Fruit fly (Drosophila melanogaster) whole organism, embryonic: ENCODE measurements around the gene CG14174.

Experiments used
- Aef1 ChIP-seq: fragments of 200-800 bp; sonication (Bioruptor generic); IDR thresholded peaks from 3 replicates; pipeline ENCODE4 v1.3.6; 2022; ENCODE audit warnings: missing biosample characterization, missing genetic modification characterization
- Atf3 ChIP-seq: fragments of 200-800 bp; sonication (Bioruptor generic); optimal IDR thresholded peaks from 3 replicates; lab custom pipeline; 2016; ENCODE audit warnings: missing biosample characterization, missing genetic modification characterization
- Awh ChIP-seq: fragments of 200-800 bp; sonication (Bioruptor generic); IDR thresholded peaks from 2 replicates; pipeline ENCODE4, ENCODE4 v1.3.6; 2022; ENCODE audit warnings: missing biosample characterization, missing genetic modification characterization
- CG12071 ChIP-seq: fragments of 200-800 bp; sonication (Bioruptor generic); optimal IDR thresholded peaks from 3 replicates; lab custom pipeline; 2018; ENCODE audit warnings: missing biosample characterization, mild to moderate bottlenecking, missing genetic modification characterization
- CG12299 ChIP-seq: fragments of 200-800 bp; sonication (Bioruptor generic); optimal IDR thresholded peaks from 2 replicates; lab custom pipeline; 2018; ENCODE audit warnings: missing biosample characterization, mild to moderate bottlenecking, missing genetic modification characterization
- CG13287 ChIP-seq: fragments of 200-800 bp; sonication (Bioruptor generic); IDR thresholded peaks from 2 replicates; pipeline ENCODE4 v1.3.6; 2022; ENCODE audit warnings: missing biosample characterization, missing genetic modification characterization; ENCODE audit not compliant: partially characterized antibody
- CG14014 ChIP-seq: fragments of 200-800 bp; sonication (Bioruptor generic); IDR thresholded peaks from 2 replicates; pipeline ENCODE4 v1.3.6; 2022; ENCODE audit warnings: missing biosample characterization, missing genetic modification characterization
- CG14441 ChIP-seq: fragments of 200-800 bp; sonication (Bioruptor generic); IDR thresholded peaks from 2 replicates; pipeline ENCODE4 v1.3.6; 2022; ENCODE audit warnings: missing biosample characterization, missing genetic modification characterization
- CG16815 ChIP-seq: fragments of 200-800 bp; sonication (Bioruptor generic); optimal IDR thresholded peaks from 3 replicates; lab custom pipeline; 2017; ENCODE audit warnings: missing biosample characterization, mild to moderate bottlenecking, missing genetic modification characterization
- CG17912 ChIP-seq: fragments of 200-800 bp; sonication (Bioruptor generic); optimal IDR thresholded peaks from 2 replicates; lab custom pipeline; 2018; ENCODE audit warnings: missing biosample characterization, mild to moderate bottlenecking, missing genetic modification characterization
- CG18011 ChIP-seq: fragments of 200-800 bp; sonication (Bioruptor generic); optimal IDR thresholded peaks from 2 replicates; lab custom pipeline; 2017; ENCODE audit warnings: missing biosample characterization, missing genetic modification characterization, mild to moderate bottlenecking, moderate library complexity, missing genotype
- CG1832 ChIP-seq: fragments of 200-800 bp; sonication (Bioruptor generic); optimal IDR thresholded peaks from 2 replicates; lab custom pipeline; 2017; ENCODE audit warnings: missing biosample characterization, mild to moderate bottlenecking, missing genetic modification characterization, inconsistent platforms
- CG2129 ChIP-seq: fragments of 200-800 bp; sonication (Bioruptor generic); IDR thresholded peaks from 2 replicates; pipeline ENCODE4 v1.3.6; 2022; ENCODE audit warnings: missing biosample characterization, missing genetic modification characterization; ENCODE audit not compliant: partially characterized antibody
- CG3407 ChIP-seq: fragments of 200-800 bp; sonication (Bioruptor generic); optimal IDR thresholded peaks from 2 replicates; lab custom pipeline; 2018; ENCODE audit warnings: missing biosample characterization, mild to moderate bottlenecking, missing genetic modification characterization
- CG34224 ChIP-seq: fragments of 200-800 bp; sonication (Bioruptor generic); IDR thresholded peaks from 3 replicates; pipeline ENCODE4 v1.3.6; 2022; ENCODE audit warnings: missing biosample characterization, missing genetic modification characterization; ENCODE audit not compliant: partially characterized antibody
- CG34376 ChIP-seq: fragments of 200-800 bp; sonication (Bioruptor generic); optimal IDR thresholded peaks from 2 replicates; lab custom pipeline; 2018; ENCODE audit warnings: missing biosample characterization, mild to moderate bottlenecking, missing genetic modification characterization
- CG4820 ChIP-seq: fragments of 200-800 bp; sonication (Bioruptor generic); optimal IDR thresholded peaks from 3 replicates; lab custom pipeline; 2016; ENCODE audit warnings: missing biosample characterization, missing genetic modification characterization
- CG5953 ChIP-seq: fragments of 200-800 bp; sonication (Bioruptor generic); IDR thresholded peaks from 2 replicates; pipeline ENCODE4 v1.3.6; 2022; ENCODE audit warnings: missing biosample characterization, missing genetic modification characterization
- CG7786 ChIP-seq: fragments of 200-800 bp; sonication (Bioruptor generic); optimal IDR thresholded peaks from 2 replicates; lab custom pipeline; 2016; ENCODE audit warnings: missing biosample characterization, missing genetic modification characterization
- CG9797 ChIP-seq: fragments of 200-800 bp; sonication (Bioruptor generic); optimal IDR thresholded peaks from 3 replicates; lab custom pipeline; 2018; ENCODE audit warnings: missing biosample characterization, mild to moderate bottlenecking, missing genetic modification characterization
- Hmx ChIP-seq: fragments of 200-800 bp; sonication (Bioruptor generic); optimal IDR thresholded peaks from 2 replicates; lab custom pipeline; 2016; ENCODE audit warnings: missing biosample characterization, missing genetic modification characterization
- Poxn ChIP-seq: fragments of 200-800 bp; sonication (Bioruptor generic); IDR thresholded peaks from 2 replicates; pipeline ENCODE4 v1.3.6; 2022; ENCODE audit warnings: missing biosample characterization, missing genetic modification characterization
- Trl ChIP-seq, 3 experiments: fragments of >200 bp in 2 of 3; fragments of 200-800 bp in 1 of 3; sonication (Bioruptor generic) in 1 of 3; optimal IDR thresholded peaks; 2 replicates in 1 of 3; 3 replicates in 2 of 3; lab custom pipeline; 2016 to 2017; ENCODE audit warnings: missing biosample characterization in 1 of 3, missing genetic modification characterization in 1 of 3
- Xrp1 ChIP-seq: fragments of 200-800 bp; sonication (Bioruptor generic); IDR thresholded peaks from 2 replicates; pipeline ENCODE4 v1.3.6; 2022; ENCODE audit warnings: missing biosample characterization, missing genetic modification characterization
- abd-A ChIP-seq: fragments of 200-800 bp; sonication (Bioruptor generic); optimal IDR thresholded peaks from 3 replicates; lab custom pipeline; 2019; ENCODE audit warnings: missing biosample characterization, mild to moderate bottlenecking, missing genetic modification characterization, moderate library complexity
- ac ChIP-seq: fragments of 200-800 bp; sonication (Bioruptor generic); optimal IDR thresholded peaks from 3 replicates; lab custom pipeline; 2017; ENCODE audit warnings: missing biosample characterization, mild to moderate bottlenecking, missing genetic modification characterization
- bigmax ChIP-seq: fragments of 200-800 bp; sonication (Bioruptor generic); optimal IDR thresholded peaks from 2 replicates; lab custom pipeline; 2018; ENCODE audit warnings: missing biosample characterization, mild to moderate bottlenecking, missing genetic modification characterization
- br ChIP-seq: fragments of >200 bp; optimal IDR thresholded peaks from 2 replicates; lab custom pipeline; 2017
- caup ChIP-seq: fragments of 200-800 bp; sonication (Bioruptor generic); optimal IDR thresholded peaks from 3 replicates; lab custom pipeline; 2017; ENCODE audit warnings: missing biosample characterization, mild to moderate bottlenecking, missing genetic modification characterization, moderate library complexity; ENCODE audit not compliant: severe bottlenecking
- crol ChIP-seq: fragments of 200-800 bp; sonication (Bioruptor generic); IDR thresholded peaks from 2 replicates; pipeline ENCODE4 v1.3.6; 2022; ENCODE audit warnings: missing biosample characterization, missing genetic modification characterization
- dimm ChIP-seq: fragments of 200-800 bp; sonication (Bioruptor generic); IDR thresholded peaks from 2 replicates; pipeline ENCODE4 v1.3.6; 2022; ENCODE audit warnings: missing biosample characterization, missing genetic modification characterization
- esg ChIP-seq: fragments of 200-800 bp; sonication (Bioruptor generic); conservative IDR thresholded peaks from 2 replicates; pipeline ENCODE4 v1.3.6; 2022; ENCODE audit warnings: missing biosample characterization, missing genetic modification characterization
- exex ChIP-seq: fragments of 200-800 bp; sonication (Bioruptor generic); optimal IDR thresholded peaks from 4 replicates; lab custom pipeline; 2018; ENCODE audit warnings: missing biosample characterization, mild to moderate bottlenecking, missing genetic modification characterization, moderate library complexity
- grn ChIP-seq: fragments of 200-800 bp; sonication (Bioruptor generic); optimal IDR thresholded peaks from 3 replicates; lab custom pipeline; 2017; ENCODE audit warnings: missing biosample characterization, missing genetic modification characterization
- hbn ChIP-seq: fragments of 200-800 bp; sonication (Bioruptor generic); IDR thresholded peaks from 2 replicates; pipeline ENCODE4 v1.3.6; 2022; ENCODE audit warnings: missing biosample characterization, missing genetic modification characterization; ENCODE audit not compliant: partially characterized antibody
- lov ChIP-seq, 2 experiments: fragments of 200-800 bp in 1 of 2; fragments of >200 bp in 1 of 2; sonication (Bioruptor generic) in 1 of 2; IDR thresholded peaks in 1 of 2; optimal IDR thresholded peaks in 1 of 2; 2 replicates in 1 of 2; 3 replicates in 1 of 2; pipeline versions ENCODE4 v1.3.6 to Lab custom; 2017 to 2022; ENCODE audit warnings: missing biosample characterization in 1 of 2, missing genetic modification characterization in 1 of 2
- sd ChIP-seq: fragments of 200-800 bp; sonication (Bioruptor generic); optimal IDR thresholded peaks from 3 replicates; lab custom pipeline; 2018; ENCODE audit warnings: missing biosample characterization, mild to moderate bottlenecking, missing genetic modification characterization, moderate library complexity
- sna ChIP-seq: fragments of 200-800 bp; sonication (Bioruptor generic); IDR thresholded peaks from 2 replicates; pipeline ENCODE4 v1.3.6; 2022; ENCODE audit warnings: missing biosample characterization, missing genetic modification characterization; ENCODE audit not compliant: partially characterized antibody
- sr ChIP-seq: fragments of 200-800 bp; sonication (Bioruptor generic); IDR thresholded peaks from 3 replicates; pipeline ENCODE4 v1.3.6; 2022; ENCODE audit warnings: missing biosample characterization, missing genetic modification characterization
- sug ChIP-seq: fragments of 200-800 bp; optimal IDR thresholded peaks from 2 replicates; lab custom pipeline; 2019; ENCODE audit warnings: missing biosample characterization, mild to moderate bottlenecking, missing genetic modification characterization, moderate library complexity
- tna ChIP-seq: fragments of 200-800 bp; sonication (Bioruptor generic); IDR thresholded peaks from 2 replicates; pipeline ENCODE4 v1.3.6; 2022; ENCODE audit warnings: missing biosample characterization, missing genetic modification characterization; ENCODE audit not compliant: partially characterized antibody
- trh ChIP-seq: fragments of 200-800 bp; sonication (Bioruptor generic); optimal IDR thresholded peaks from 2 replicates; lab custom pipeline; 2016; ENCODE audit warnings: missing biosample characterization, missing genetic modification characterization
- vvl ChIP-seq: fragments of 200-800 bp; sonication (Bioruptor generic); IDR thresholded peaks from 2 replicates; pipeline ENCODE4 v1.3.6; 2022; ENCODE audit warnings: missing biosample characterization, missing genetic modification characterization
- wek ChIP-seq: fragments of 200-800 bp; sonication (Bioruptor generic); optimal IDR thresholded peaks from 3 replicates; lab custom pipeline; 2018; ENCODE audit warnings: missing biosample characterization, mild to moderate bottlenecking, missing genetic modification characterization, moderate library complexity
- wor ChIP-seq: fragments of 200-800 bp; sonication (Bioruptor generic); IDR thresholded peaks from 2 replicates; pipeline ENCODE4 v1.3.6; 2022; ENCODE audit warnings: missing biosample characterization, missing genetic modification characterization
- yki ChIP-seq: fragments of >200 bp; optimal IDR thresholded peaks from 3 replicates; lab custom pipeline; 2018
- z ChIP-seq: fragments of 200-800 bp; sonication (Bioruptor generic); IDR thresholded peaks from 3 replicates; pipeline ENCODE4 v1.3.6; 2022; ENCODE audit warnings: missing biosample characterization, missing genetic modification characterization
- zen2 ChIP-seq: fragments of 200-800 bp; sonication (Bioruptor generic); IDR thresholded peaks from 3 replicates; pipeline ENCODE4 v1.3.6; 2022; ENCODE audit warnings: missing biosample characterization, missing genetic modification characterization; ENCODE audit not compliant: partially characterized antibody

CG14174 gene

DNA sequence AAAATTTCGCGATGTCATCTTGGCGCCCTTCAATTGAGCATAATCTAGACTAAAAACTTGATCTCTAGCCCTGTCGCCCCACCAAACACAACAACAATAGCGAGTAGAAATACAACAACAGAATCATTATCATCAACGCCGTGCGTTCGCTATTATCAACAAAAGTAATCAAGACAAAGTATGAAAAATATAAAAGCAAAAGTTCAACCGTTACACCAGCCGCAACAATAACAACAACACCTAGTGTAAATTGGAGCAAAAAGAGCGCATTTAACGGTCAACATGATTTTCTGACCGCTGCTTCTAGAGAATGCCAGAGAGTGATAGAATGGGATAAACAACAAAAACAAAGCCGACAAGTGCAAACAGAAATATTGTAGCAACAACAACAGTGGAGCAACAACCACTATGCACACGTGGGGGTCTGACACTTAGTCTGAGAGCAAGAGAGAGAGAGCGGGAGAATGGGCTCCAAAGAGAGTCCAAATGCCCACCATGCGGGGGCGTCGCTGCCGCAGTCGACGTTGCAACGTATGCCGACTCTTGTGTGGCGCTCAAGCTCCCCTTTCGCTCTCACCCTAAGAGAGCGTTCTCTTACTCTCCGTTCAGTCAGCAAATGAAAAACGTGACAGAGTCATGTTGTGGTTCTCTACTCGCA lies 26.8 kb upstream of the CG14174 start (continued):
- TF ChIP-seq lov (optimal IDR thresholded peaks at IDR 0.05; lab: Kevin White, UChicago) (no peak), lov (GFP tag; IDR thresholded peaks at IDR 0.05; lab: Robert Waterston, UW) (0 out of 3 replicates have a peak, but pooled peaks have one; percentile 24), CG1832 (no peak), hbn (GFP tag; lab: Robert Waterston, UW) (peak; percentile 64), Poxn (no peak), grn (peak; percentile 75), CG18011 (peak; percentile 66), dimm (no peak), CG34224 (GFP tag; lab: Robert Waterston, UW) (peak; percentile 73), CG5953 (GFP tag; lab: Robert Waterston, UW) (no peak), abd-A (tag; lab: Kevin White, UChicago) (peak; percentile 8), CG7786 (GFP tag; lab: Kevin White, UChicago) (no peak), Trl (optimal IDR thresholded peaks at IDR 0.05; lab: Kevin White, UChicago) (peak; percentile 98 to 100), Trl (GFP tag; optimal IDR thresholded peaks at IDR 0.05; lab: Kevin White, UChicago) (no peak), CG16815 (GFP tag; lab: Kevin White, UChicago) (no peak), Xrp1 (GFP tag; lab: Robert Waterston, UW) (peak; percentile 7; the same call in 1 of the 2 replicates), CG12071 (GFP tag; lab: Kevin White, UChicago) (no peak), Hmx (no peak), CG17912 (GFP tag; lab: Kevin White, UChicago) (peak; percentile 11), CG14441 (GFP tag; lab: Robert Waterston, UW) (peak; percentile 31; the same call in 1 of the 2 replicates), Atf3 (GFP tag; lab: Kevin White, UChicago) (no peak), trh (GFP tag; lab: Kevin White, UChicago) (no peak), CG12299 (peak; percentile 40), bigmax (GFP tag; lab: Kevin White, UChicago) (peak; percentile 10), sna (GFP tag; lab: Robert Waterston, UW) (peak; percentile 77), exex (tag; lab: Kevin White, UChicago) (peak; percentile 58), Awh (GFP tag; lab: Robert Waterston, UW) (peak; percentile 63), vvl (GFP tag; lab: Robert Waterston, UW) (no peak), tna (peak; percentile 27; the same call in 1 of the 2 replicates), br (lab: Kevin White, UChicago) (no peak), ac (GFP tag; lab: Kevin White, UChicago) (no peak), CG34376 (peak; percentile 20), CG3407 (GFP tag; lab: Kevin White, UChicago) (peak; percentile 7), CG14014 (no peak), CG2129 (GFP tag; lab: Robert Waterston, UW) (no peak), sug (tag; lab: Kevin White, UChicago) (peak; percentile 99), caup (GFP tag; lab: Kevin White, UChicago) (no peak), yki (lab: Kevin White, UChicago) (peak; percentile 95), crol (no peak), sr (GFP tag; lab: Robert Waterston, UW) (peak; percentile 96), CG9797 (GFP tag; lab: Kevin White, UChicago) (no peak), wor (GFP tag; lab: Robert Waterston, UW) (no peak), sd (tag; lab: Kevin White, UChicago) (peak; percentile 27), z (GFP tag; lab: Robert Waterston, UW) (0 out of 3 replicates have a peak, but pooled peaks have one; percentile 33), zen2 (GFP tag; lab: Robert Waterston, UW) (peak; percentile 84), esg (no peak), CG4820 (no peak), CG13287 (GFP tag; lab: Robert Waterston, UW) (peak; percentile 43; the same call in 1 of the 2 replicates), wek (GFP tag; lab: Kevin White, UChicago) (peak; percentile 21), Aef1 (GFP tag; lab: Robert Waterston, UW) (peak; percentile 32; the same call in 2 of the 3 replicates)
